Worm (Caenorhabditis elegans) whole organism, L4 larva: Measurements from ENCODE around the gene F07F6.4.

Experiments
- R02D3.7 ChIP-seq: fragments of 150-350 bp; sonication (generic microtip); optimal IDR thresholded peaks from 3 replicates; lab custom pipeline; 2014; ENCODE audit warnings: missing biosample characterization, missing genetic modification characterization
- ces-1 ChIP-seq: fragments of 150-350 bp; sonication (generic microtip); optimal IDR thresholded peaks from 4 replicates; lab custom pipeline; 2014; ENCODE audit warnings: missing biosample characterization, missing genetic modification reagents, missing genetic modification characterization
- gei-8 ChIP-seq: fragments of 200-800 bp; sonication (Bioruptor generic); optimal IDR thresholded peaks from 2 replicates; lab custom pipeline; 2018; ENCODE audit warnings: mild to moderate bottlenecking, missing genetic modification characterization, missing compliant biosample characterization
- hif-1 ChIP-seq, 2 experiments: sonication (generic microtip); optimal IDR thresholded peaks; 2 replicates each; lab custom pipeline; 2016 to 2017; ENCODE audit warnings: missing compliant biosample characterization in 2 of 2, missing genetic modification characterization in 2 of 2, missing genetic modification reagents in 2 of 2, missing genotype in 2 of 2, mild to moderate bottlenecking in 1 of 2

DNA sequence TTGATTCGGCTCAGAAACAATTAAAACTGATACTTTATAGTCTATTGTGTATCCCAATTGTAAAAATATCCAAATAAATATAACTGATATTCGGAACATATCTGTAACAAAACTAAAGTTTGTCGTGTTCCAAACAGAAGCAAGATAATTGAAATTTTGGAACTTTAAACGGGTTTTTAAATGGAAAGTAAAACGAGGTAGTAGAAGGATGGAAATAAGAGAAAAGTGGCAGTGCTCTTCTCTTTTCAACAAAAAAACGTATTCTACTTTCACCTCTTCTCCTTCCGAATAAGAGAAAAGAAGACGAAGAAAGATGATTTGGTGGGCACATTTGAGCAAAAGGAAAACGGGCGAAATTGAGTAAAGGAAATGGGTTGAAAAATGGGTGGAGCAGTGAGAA lies 17.1 kb upstream of the F07F6.4 start, which contains the start of gene nmr-1:
- TF ChIP-seq ces-1 (GFP tag; lab: Kevin White, UChicago), result no peak
- TF ChIP-seq hif-1 (tag; optimal IDR thresholded peaks at IDR 0.05; lab: Kevin White, UChicago), result no peak
- TF ChIP-seq gei-8 (GFP tag; lab: Kevin White, UChicago), result no peak
- TF ChIP-seq R02D3.7 (tag; lab: Kevin White, UChicago), result no peak
